Worm (Caenorhabditis elegans): Measurements from ENCODE around the gene Y110A2AL.10.

DNA sequence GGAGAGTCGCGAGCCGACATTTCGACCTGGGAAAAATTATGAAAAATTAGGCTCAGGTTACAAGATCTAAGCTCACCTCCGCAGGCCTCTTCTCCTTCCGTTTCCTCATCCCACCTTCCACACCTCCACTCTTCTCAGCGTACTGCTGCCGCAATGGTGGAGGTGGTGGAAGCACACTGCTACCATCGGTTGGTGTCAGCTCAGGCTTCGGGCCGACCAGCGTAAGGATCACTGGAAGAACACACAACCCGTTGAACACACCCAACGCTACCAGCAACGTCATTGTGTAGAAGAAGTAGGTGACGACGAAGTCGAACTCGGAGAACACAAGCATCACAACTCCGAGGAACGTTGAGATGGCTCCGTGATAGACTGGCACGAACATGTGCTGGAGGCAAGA is 26.0 kb downstream of the Y110A2AL.10 start:
- no peak for TF ChIP-seq fkh-10 (GFP tag; optimal IDR thresholded peaks at IDR 0.05)
- TF ChIP-seq zag-1 (tag; optimal IDR thresholded peaks at IDR 0.05): no peak
- TF ChIP-seq elt-1 (tag; optimal IDR thresholded peaks at IDR 0.05): no peak
- TF ChIP-seq pha-4 (tag; optimal IDR thresholded peaks at IDR 0.05): no peak
- no peak for TF ChIP-seq ama-1 (optimal IDR thresholded peaks at IDR 0.05)
- no peak for TF ChIP-seq elt-3 (tag; optimal IDR thresholded peaks at IDR 0.05)

Data from whole organism, L3 larva.